Worm (Caenorhabditis elegans) whole organism, mixed stage, embryonic: ENCODE measurements around the gene F16F9.3.

ENCODE experiments used
- lin-13 ChIP-seq: fragments of 150-350 bp; optimal IDR thresholded peaks from 2 replicates; lab custom pipeline; 2014; ENCODE audit warnings: missing biosample characterization, missing genetic modification characterization
- snpc-4 ChIP-seq: fragments of 150-350 bp; optimal IDR thresholded peaks from 2 replicates; lab custom pipeline; 2014; ENCODE audit warnings: missing biosample characterization, missing genetic modification characterization
- unc-62 ChIP-seq: fragments of 150-350 bp; optimal IDR thresholded peaks from 2 replicates; lab custom pipeline; 2014; ENCODE audit warnings: missing biosample characterization, missing genetic modification reagents, missing genetic modification characterization
- zip-8 ChIP-seq: fragments of 150-350 bp; optimal IDR thresholded peaks from 2 replicates; lab custom pipeline; 2014; ENCODE audit warnings: missing biosample characterization, missing genetic modification characterization

DNA sequence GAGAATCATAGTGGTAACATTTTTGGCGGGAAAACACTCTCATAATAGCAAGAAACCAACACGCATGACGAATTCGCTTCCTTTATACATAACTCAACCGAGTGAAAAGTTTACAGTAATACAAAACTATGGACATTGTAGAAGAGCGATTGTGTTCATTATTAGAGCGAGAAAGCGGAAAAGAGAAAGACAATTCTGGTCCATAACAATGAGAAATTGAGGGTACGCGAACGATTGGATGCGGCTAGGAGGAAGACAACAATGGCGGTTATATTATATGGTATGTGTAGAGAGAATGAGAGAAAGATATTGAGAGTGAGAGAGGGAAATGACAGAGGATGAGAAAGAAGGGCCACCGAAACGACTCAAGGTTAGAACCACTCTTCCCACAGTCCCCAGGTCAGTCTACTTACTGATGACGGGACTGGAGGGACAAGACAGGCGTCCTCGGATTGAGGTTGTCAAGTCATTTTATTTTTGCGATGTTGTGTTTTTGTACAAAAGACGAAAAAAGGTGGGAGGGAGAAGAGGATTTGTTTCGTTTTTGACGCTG, 31.2 kb upstream of the F16F9.3 start:
- TF ChIP-seq unc-62 (GFP tag; lab: Kevin White, UChicago) (no peak), lin-13 (tag; lab: Kevin White, UChicago) (no peak), snpc-4 (tag; lab: Kevin White, UChicago) (no peak), zip-8 (tag; lab: Kevin White, UChicago) (no peak)
